Worm (Caenorhabditis elegans) whole organism, young adult: Measurements from ENCODE around the gene Y55F3BR.6.

Experiments
- B0019.2 ChIP-seq: fragments of 200-800 bp; sonication (Bioruptor generic); conservative IDR thresholded peaks from 2 replicates; pipeline ENCODE4 v1.3.6; 2022; ENCODE audit warnings: missing genetic modification reagents, missing genetic modification characterization, missing compliant biosample characterization
- B0261.1 ChIP-seq: sonication (generic microtip); optimal IDR thresholded peaks from 2 replicates; lab custom pipeline; 2016; ENCODE audit warnings: mild to moderate bottlenecking, missing genetic modification characterization, moderate library complexity, missing compliant biosample characterization
- C17E4.6 ChIP-seq: fragments of 200-800 bp; sonication (Bioruptor generic); IDR thresholded peaks from 2 replicates; pipeline ENCODE4 v1.3.6; 2022; ENCODE audit warnings: missing genetic modification reagents, missing genetic modification characterization, missing compliant biosample characterization
- D2030.7 ChIP-seq: fragments of 200-800 bp; sonication (Bioruptor generic); IDR thresholded peaks from 2 replicates; pipeline ENCODE4 v1.3.6; 2022; ENCODE audit warnings: missing genetic modification reagents, missing genetic modification characterization, missing compliant biosample characterization
- F57C9.4 ChIP-seq: sonication (generic microtip); optimal IDR thresholded peaks from 2 replicates; lab custom pipeline; 2017; ENCODE audit warnings: mild to moderate bottlenecking, missing genetic modification characterization, missing compliant biosample characterization
- T07F8.4 ChIP-seq: sonication (generic microtip); optimal IDR thresholded peaks from 2 replicates; lab custom pipeline; 2016; ENCODE audit warnings: mild to moderate bottlenecking, missing genetic modification characterization, moderate library complexity, missing compliant biosample characterization
- Y67H2A.10 ChIP-seq: fragments of 200-800 bp; sonication (Bioruptor generic); conservative IDR thresholded peaks from 2 replicates; pipeline ENCODE4 v1.3.6; 2022; ENCODE audit warnings: missing genetic modification reagents, missing genetic modification characterization, missing compliant biosample characterization
- Y95B8A.8 ChIP-seq: fragments of 200-800 bp; sonication (Bioruptor generic); IDR thresholded peaks from 2 replicates; pipeline ENCODE4 v1.3.6; 2022; ENCODE audit warnings: missing genetic modification reagents, missing genetic modification characterization, missing compliant biosample characterization
- aptf-2 ChIP-seq: fragments of 200-800 bp; sonication (Bioruptor generic); conservative IDR thresholded peaks from 2 replicates; pipeline ENCODE4 v1.3.6; 2022; ENCODE audit warnings: missing genetic modification reagents, missing genetic modification characterization, missing compliant biosample characterization
- aptf-3 ChIP-seq: fragments of 200-800 bp; sonication (Bioruptor generic); IDR thresholded peaks from 2 replicates; pipeline ENCODE4 v1.3.6; 2022; ENCODE audit warnings: missing genetic modification characterization, missing compliant biosample characterization
- attf-5 ChIP-seq: fragments of 200-800 bp; sonication (Bioruptor generic); optimal IDR thresholded peaks from 2 replicates; lab custom pipeline; 2018; ENCODE audit warnings: mild to moderate bottlenecking, missing genetic modification characterization, missing compliant biosample characterization
- cebp-1 ChIP-seq, 2 experiments: fragments of 200-800 bp in 1 of 2; sonication (Bioruptor generic) in 1 of 2; sonication (generic microtip) in 1 of 2; IDR thresholded peaks in 1 of 2; optimal IDR thresholded peaks in 1 of 2; 2 replicates each; pipeline versions ENCODE4 v1.3.6 to Lab custom; 2017 to 2022; ENCODE audit warnings: missing compliant biosample characterization in 2 of 2, missing genetic modification characterization in 2 of 2, mild to moderate bottlenecking in 1 of 2, missing genetic modification reagents in 1 of 2, moderate library complexity in 1 of 2
- ceh-27 ChIP-seq: fragments of 200-800 bp; sonication (Bioruptor generic); optimal IDR thresholded peaks from 2 replicates; lab custom pipeline; 2018; ENCODE audit warnings: mild to moderate bottlenecking, missing genetic modification characterization, moderate library complexity, missing compliant biosample characterization
- egl-18 ChIP-seq: fragments of 200-800 bp; sonication (Bioruptor generic); IDR thresholded peaks from 2 replicates; pipeline ENCODE4 v1.3.6; 2022; ENCODE audit warnings: missing genetic modification reagents, missing genetic modification characterization, missing compliant biosample characterization
- gei-17 ChIP-seq: fragments of 200-800 bp; sonication (Bioruptor generic); optimal IDR thresholded peaks from 2 replicates; lab custom pipeline; 2018; ENCODE audit warnings: mild to moderate bottlenecking, missing genetic modification characterization, missing compliant biosample characterization
- hlh-12 ChIP-seq: sonication (generic microtip); optimal IDR thresholded peaks from 2 replicates; lab custom pipeline; 2016; ENCODE audit warnings: missing genetic modification characterization, missing compliant biosample characterization
- hmg-20 ChIP-seq: fragments of 200-800 bp; sonication (Bioruptor generic); IDR thresholded peaks from 2 replicates; pipeline ENCODE4 v1.3.6; 2022; ENCODE audit warnings: missing genetic modification reagents, missing genetic modification characterization, missing compliant biosample characterization
- hrde-1 ChIP-seq: sonication (generic microtip); optimal IDR thresholded peaks from 2 replicates; lab custom pipeline; 2016; ENCODE audit warnings: missing genetic modification characterization, mild to moderate bottlenecking, missing compliant biosample characterization, moderate library complexity, missing genotype, missing genetic modification reagents, borderline replicate concordance
- let-607 ChIP-seq, 2 experiments: fragments of 200-800 bp in 1 of 2; sonication (Bioruptor generic) in 1 of 2; sonication (generic microtip) in 1 of 2; optimal IDR thresholded peaks; 2 replicates each; lab custom pipeline; 2016 to 2018; ENCODE audit warnings: mild to moderate bottlenecking in 2 of 2, missing compliant biosample characterization in 2 of 2, missing genetic modification characterization in 2 of 2, moderate library complexity in 2 of 2, missing genotype in 1 of 2
- lin-35 ChIP-seq, 3 experiments: fragments of 150-350 bp in 2 of 3; sonication (generic microtip) in 1 of 3; optimal IDR thresholded peaks; 2 replicates each; lab custom pipeline; 2014 to 2018; ENCODE audit warnings: missing biosample characterization in 3 of 3, missing genetic modification characterization in 3 of 3, missing genetic modification reagents in 3 of 3
- lin-54 ChIP-seq: fragments of 200-800 bp; sonication (Bioruptor generic); optimal IDR thresholded peaks from 2 replicates; lab custom pipeline; 2018; ENCODE audit warnings: mild to moderate bottlenecking, missing genetic modification characterization, missing compliant biosample characterization
- lsl-1 ChIP-seq: fragments of 200-800 bp; sonication (Bioruptor generic); optimal IDR thresholded peaks from 2 replicates; lab custom pipeline; 2018; ENCODE audit warnings: mild to moderate bottlenecking, missing genetic modification characterization, moderate library complexity, missing compliant biosample characterization
- madf-10 ChIP-seq: sonication (generic microtip); optimal IDR thresholded peaks from 2 replicates; lab custom pipeline; 2016; ENCODE audit warnings: mild to moderate bottlenecking, missing genetic modification characterization, missing compliant biosample characterization
- madf-6 ChIP-seq: fragments of 200-800 bp; sonication (Bioruptor generic); IDR thresholded peaks from 2 replicates; pipeline ENCODE4 v1.3.6; 2022; ENCODE audit warnings: missing genetic modification reagents, missing genetic modification characterization, missing compliant biosample characterization
- nhr-120 ChIP-seq: fragments of 200-800 bp; sonication (Bioruptor generic); IDR thresholded peaks from 2 replicates; pipeline ENCODE4 v1.3.6; 2022; ENCODE audit warnings: missing genetic modification characterization, missing compliant biosample characterization
- nhr-179 ChIP-seq: sonication (generic microtip); optimal IDR thresholded peaks from 2 replicates; lab custom pipeline; 2016; ENCODE audit warnings: mild to moderate bottlenecking, missing genetic modification characterization, missing compliant biosample characterization
- nhr-80 ChIP-seq: sonication (generic microtip); optimal IDR thresholded peaks from 2 replicates; lab custom pipeline; 2016; ENCODE audit warnings: missing genetic modification characterization, missing compliant biosample characterization
- pbrm-1 ChIP-seq: fragments of 200-800 bp; sonication (Bioruptor generic); IDR thresholded peaks from 2 replicates; pipeline ENCODE4 v1.3.6; 2022; ENCODE audit warnings: missing genetic modification reagents, missing genetic modification characterization, missing compliant biosample characterization
- repo-1 ChIP-seq: sonication (generic microtip); optimal IDR thresholded peaks from 2 replicates; lab custom pipeline; 2017; ENCODE audit warnings: mild to moderate bottlenecking, missing genetic modification characterization, missing compliant biosample characterization
- snpc-1.3 ChIP-seq: sonication (generic microtip); optimal IDR thresholded peaks from 2 replicates; lab custom pipeline; 2017; ENCODE audit warnings: missing genetic modification characterization, mild to moderate bottlenecking, missing compliant biosample characterization, antibody characterized with exemption, moderate library complexity, missing genotype, missing genetic modification reagents; ENCODE audit not compliant: insufficient read depth
- snpc-3.4 ChIP-seq: sonication (generic microtip); optimal IDR thresholded peaks from 2 replicates; lab custom pipeline; 2017; ENCODE audit warnings: missing genetic modification characterization, mild to moderate bottlenecking, missing compliant biosample characterization, antibody characterized with exemption, moderate library complexity, missing genotype, missing genetic modification reagents
- snpc-4 ChIP-seq, 5 experiments: fragments of 150-350 bp in 1 of 5; sonication (generic microtip) in 4 of 5; optimal IDR thresholded peaks; 2 replicates each; lab custom pipeline; 2014 to 2018; ENCODE audit warnings: missing genetic modification characterization in 5 of 5, missing biosample characterization in 3 of 5, antibody characterized with exemption in 2 of 5, mild to moderate bottlenecking in 2 of 5, missing compliant biosample characterization in 2 of 5, missing genotype in 2 of 5, moderate library complexity in 2 of 5, missing genetic modification reagents in 1 of 5
- sptf-2 ChIP-seq: fragments of 200-800 bp; sonication (Bioruptor generic); optimal IDR thresholded peaks from 2 replicates; lab custom pipeline; 2018; ENCODE audit warnings: mild to moderate bottlenecking, missing genetic modification characterization, missing compliant biosample characterization
- tbp1 ChIP-seq: fragments of 200-800 bp; sonication (Bioruptor generic); optimal IDR thresholded peaks from 2 replicates; lab custom pipeline; 2018; ENCODE audit warnings: mild to moderate bottlenecking, missing genetic modification characterization, missing compliant biosample characterization
- unc-62 ChIP-seq: fragments of 150-350 bp; optimal IDR thresholded peaks from 2 replicates; lab custom pipeline; 2014; ENCODE audit warnings: missing biosample characterization, missing genetic modification reagents, missing genetic modification characterization
- ztf-18 ChIP-seq: sonication (generic microtip); optimal IDR thresholded peaks from 2 replicates; lab custom pipeline; 2016; ENCODE audit warnings: missing genotype, mild to moderate bottlenecking, missing genetic modification characterization, missing compliant biosample characterization
- ztf-22 ChIP-seq: fragments of 200-800 bp; sonication (Bioruptor generic); optimal IDR thresholded peaks from 2 replicates; lab custom pipeline; 2018; ENCODE audit warnings: mild to moderate bottlenecking, missing genetic modification characterization, moderate library complexity, missing compliant biosample characterization
- ztf-25 ChIP-seq: fragments of 200-800 bp; sonication (Bioruptor generic); IDR thresholded peaks from 2 replicates; pipeline ENCODE4 v1.3.6; 2022; ENCODE audit warnings: missing genetic modification reagents, missing genetic modification characterization, missing compliant biosample characterization
- ztf-26 ChIP-seq: sonication (generic microtip); optimal IDR thresholded peaks from 2 replicates; lab custom pipeline; 2017; ENCODE audit warnings: missing genetic modification characterization, missing compliant biosample characterization

The Y55F3BR.6 gene

DNA sequence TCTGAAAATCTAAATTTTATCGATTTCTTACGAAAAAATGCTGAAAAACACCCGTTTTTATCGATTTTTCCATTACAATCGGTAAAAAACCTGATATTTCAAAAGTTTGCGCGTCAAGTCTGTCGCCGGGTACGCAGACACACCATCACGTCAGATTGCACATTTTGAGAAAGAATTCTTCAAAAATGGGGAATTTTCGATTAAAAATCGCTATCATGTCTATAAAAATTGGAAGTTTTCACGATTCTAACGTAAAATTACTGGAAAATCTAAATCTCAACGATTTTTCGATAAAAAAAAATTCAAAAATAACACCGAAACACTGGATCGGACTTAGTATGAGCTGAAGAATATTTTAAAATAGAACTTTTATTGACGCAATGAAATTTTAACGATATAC is 47.7 kb downstream of the Y55F3BR.6 start, which contains the start of gene F56B3.4:
Gene F56B3.4, minus strand, starts transcription at position 1 of the 400 bp plus-strand sequence.
- TF ChIP-seq pbrm-1 (no peak), sptf-2 (GFP tag; lab: Kevin White, UChicago) (no peak), hmg-20 (GFP tag; lab: Robert Waterston, UW) (no peak), madf-6 (GFP tag; lab: Robert Waterston, UW) (peak; percentile 43; the same call in 1 of the 2 replicates), nhr-120 (GFP tag; lab: Robert Waterston, UW) (no peak), attf-5 (GFP tag; lab: Kevin White, UChicago) (no peak), repo-1 (tag; lab: Kevin White, UChicago) (no peak), nhr-80 (tag; lab: Kevin White, UChicago) (no peak), D2030.7 (GFP tag; lab: Robert Waterston, UW) (peak; percentile 17; the same call in 1 of the 2 replicates), egl-18 (GFP tag; lab: Robert Waterston, UW) (no peak), F57C9.4 (tag; lab: Kevin White, UChicago) (no peak), snpc-3.4 (tag; lab: Kevin White, UChicago) (peak; percentile 32), B0261.1 (tag; lab: Kevin White, UChicago) (no peak), lin-35 (GFP tag; optimal IDR thresholded peaks at IDR 0.05; lab: Kevin White, UChicago) (no peak), snpc-1.3 (peak; percentile 57), T07F8.4 (no peak), ztf-18 (tag; lab: Kevin White, UChicago) (no peak), ceh-27 (GFP tag; lab: Kevin White, UChicago) (no peak), aptf-2 (GFP tag; lab: Robert Waterston, UW) (no peak), snpc-4 (GFP tag; optimal IDR thresholded peaks at IDR 0.05; lab: Kevin White, UChicago) (peak; percentile 22), snpc-4 (tag; optimal IDR thresholded peaks at IDR 0.05; lab: Kevin White, UChicago) (no peak), C17E4.6 (GFP tag; lab: Robert Waterston, UW) (no peak), nhr-179 (no peak), ztf-22 (no peak), ztf-25 (no peak), lin-54 (GFP tag; lab: Kevin White, UChicago) (peak; percentile 8), lsl-1 (GFP tag; lab: Kevin White, UChicago) (peak; percentile 16), let-607 (tag; optimal IDR thresholded peaks at IDR 0.05; lab: Kevin White, UChicago) (no peak), cebp-1 (GFP tag; IDR thresholded peaks at IDR 0.05; lab: Robert Waterston, UW) (no peak), cebp-1 (tag; optimal IDR thresholded peaks at IDR 0.05; lab: Kevin White, UChicago) (no peak), Y95B8A.8 (GFP tag; lab: Robert Waterston, UW) (no peak), hlh-12 (tag; lab: Kevin White, UChicago) (no peak), B0019.2 (GFP tag; lab: Robert Waterston, UW) (no peak), Y67H2A.10 (GFP tag; lab: Robert Waterston, UW) (no peak), unc-62 (GFP tag; lab: Kevin White, UChicago) (no peak), tbp1 (no peak), madf-10 (no peak), aptf-3 (GFP tag; lab: Robert Waterston, UW) (no peak), ztf-26 (no peak), hrde-1 (tag; lab: Kevin White, UChicago) (peak; percentile 15), gei-17 (GFP tag; lab: Kevin White, UChicago) (no peak)
